Worm (Caenorhabditis elegans) whole organism, dauer: ENCODE measurements around the gene bli-6.

Experiments used
- unc-62 ChIP-seq: sonication (generic microtip); optimal IDR thresholded peaks from 2 replicates; lab custom pipeline; 2017; ENCODE audit warnings: missing biosample characterization, missing genetic modification reagents, missing genetic modification characterization

bli-6 gene

ce11 chrIV:6416553-6416952 lies 39.7 kb downstream of the bli-6 start, which contains the start of gene Y73B6BL.22:
Gene Y73B6BL.22, minus strand, starts transcription at chrIV:6416653.
- TF ChIP-seq unc-62, result no peak

ce11 chrIV:6417612-6418011 lies 40.7 kb downstream of the bli-6 start:
- TF ChIP-seq unc-62, result no peak

DNA sequence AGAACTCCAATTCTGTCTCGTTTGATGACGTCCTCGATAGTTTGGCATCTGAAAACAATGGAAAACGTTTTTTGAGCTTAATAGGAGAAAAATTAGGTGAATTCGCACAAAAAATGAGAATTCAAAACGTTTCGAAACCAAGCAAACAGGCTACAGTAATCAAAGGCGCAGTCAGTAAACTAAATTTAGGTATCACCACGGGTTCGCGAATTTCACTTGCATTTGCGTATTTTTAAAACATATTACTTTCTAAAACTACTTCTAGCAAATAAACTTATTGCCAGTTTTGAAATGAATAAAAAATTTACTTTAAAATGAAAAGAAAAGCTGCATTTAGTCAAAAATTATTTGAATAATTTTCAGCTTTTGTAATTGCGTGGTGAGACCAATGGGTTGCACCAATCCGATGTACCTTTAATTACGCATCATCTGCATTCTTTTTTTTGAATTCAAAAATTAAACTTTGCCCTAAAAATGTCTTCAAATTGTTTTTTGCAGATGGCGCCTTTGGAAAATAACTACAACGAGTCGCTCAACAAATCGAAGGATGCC lies 42.2 kb downstream of the bli-6 start, which contains the start of the genes Y73B6BL.23 and htp-2:
Gene Y73B6BL.23 (minus strand): TSS at position 51 of the 552 bp plus-strand sequence.
Gene htp-2 (plus strand): TSS at position 492 of the 552 bp plus-strand sequence.
- no peak for TF ChIP-seq unc-62

DNA sequence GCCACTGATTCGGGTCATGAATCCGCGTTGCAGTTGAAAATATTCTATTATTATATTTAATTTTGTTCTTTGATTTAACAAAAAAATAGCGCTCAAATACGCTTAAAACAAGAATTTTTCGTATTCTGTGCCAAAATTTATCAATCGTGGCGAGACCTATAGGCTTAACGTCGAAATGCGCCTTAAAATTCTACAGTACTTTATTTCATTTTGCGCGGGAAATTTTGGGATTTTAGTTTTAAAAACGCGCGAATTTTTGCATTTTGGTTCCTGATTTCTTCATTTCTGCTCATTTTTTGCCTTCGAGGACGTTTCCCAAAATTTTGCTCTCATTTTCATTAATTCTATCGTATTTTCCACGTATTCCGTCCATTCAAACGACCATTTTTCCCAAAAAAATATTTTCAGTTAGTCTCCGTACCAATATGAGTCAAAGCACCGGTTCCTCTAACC lies 44.3 kb downstream of the bli-6 start, which contains the start of gene puf-11:
Gene puf-11 (plus strand): TSS at position 403 of the 453 bp plus-strand sequence.
- TF ChIP-seq unc-62, result no peak

DNA sequence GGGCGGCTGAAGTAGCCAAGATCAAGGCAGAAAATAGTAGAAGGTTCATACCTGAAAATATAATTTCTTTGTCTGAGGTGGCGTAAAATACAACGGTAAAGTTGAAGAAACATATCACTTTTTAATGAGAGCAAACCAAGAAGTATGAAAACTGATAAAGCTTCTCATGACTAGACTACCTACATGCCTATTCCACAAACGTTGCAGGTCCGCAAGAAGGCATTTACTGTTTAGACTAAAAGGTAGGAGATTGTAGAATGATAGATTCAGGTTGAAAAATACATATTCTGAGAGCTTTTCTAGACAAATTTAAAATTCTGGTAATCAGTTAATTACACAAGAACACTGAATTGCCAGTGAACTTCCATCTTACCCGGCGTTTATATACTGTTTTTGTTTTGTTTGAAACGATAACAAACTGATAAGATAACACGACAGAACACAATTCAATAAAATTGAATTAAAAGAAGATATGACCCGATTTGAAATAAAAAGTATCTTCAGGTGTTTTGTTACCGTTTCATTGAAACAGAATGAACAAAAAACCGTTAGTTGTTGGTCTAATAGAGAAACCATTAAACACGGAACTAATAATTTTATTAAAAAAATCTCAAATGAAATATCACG lies 49.3 kb downstream of the bli-6 start, which contains the start of gene acp-6:
Gene acp-6 (minus strand): TSS at position 51 of the 627 bp plus-strand sequence.
- TF ChIP-seq unc-62, result no peak

ce11 chrIV:6427223-6427622 lies 50.4 kb downstream of the bli-6 start:
- TF ChIP-seq unc-62, result no peak
